Fruit fly (Drosophila melanogaster): Measurements from ENCODE around the gene Rpp14a.

dm6 chr3R:30104912-30105510 is 48.4 kb downstream of the Rpp14a start:
- no peak for TF ChIP-seq bab1 (GFP tag; optimal IDR thresholded peaks at IDR 0.05)
- no peak for TF ChIP-seq ovo (GFP tag; optimal IDR thresholded peaks at IDR 0.05)
- peak; percentile 37 for TF ChIP-seq CG11617 (GFP tag; optimal IDR thresholded peaks at IDR 0.05)
- peak; percentile 96 for TF ChIP-seq kay (GFP tag; ENCODE audit: borderline replicate concordance)
- TF ChIP-seq CG7045 (GFP tag; optimal IDR thresholded peaks at IDR 0.05), result peak; percentile 13
- TF ChIP-seq cnc (optimal IDR thresholded peaks at IDR 0.05), result no peak
- no peak for TF ChIP-seq CG7101 (tag; optimal IDR thresholded peaks at IDR 0.05)
- TF ChIP-seq Crg-1 (GFP tag; optimal IDR thresholded peaks at IDR 0.05), result peak; percentile 6
- peak; percentile 43 for TF ChIP-seq Mnt (GFP tag; optimal IDR thresholded peaks at IDR 0.05)
- peak; percentile 44 for TF ChIP-seq CG12768 (GFP tag; optimal IDR thresholded peaks at IDR 0.05)
- no peak for TF ChIP-seq toe (GFP tag; optimal IDR thresholded peaks at IDR 0.05)
- no peak for TF ChIP-seq Clk (GFP tag; optimal IDR thresholded peaks at IDR 0.05)
- no peak for TF ChIP-seq CG1620 (GFP tag; optimal IDR thresholded peaks at IDR 0.05)
- peak; percentile 64 for TF ChIP-seq tj (GFP tag; optimal IDR thresholded peaks at IDR 0.05)

All from whole organism, adult.